Worm (Caenorhabditis elegans): ENCODE results near the gene vha-6.
A peak's percentile ranks its signal among the peaks of the same experiment; 100 is the strongest.

The vha-6 gene

DNA sequence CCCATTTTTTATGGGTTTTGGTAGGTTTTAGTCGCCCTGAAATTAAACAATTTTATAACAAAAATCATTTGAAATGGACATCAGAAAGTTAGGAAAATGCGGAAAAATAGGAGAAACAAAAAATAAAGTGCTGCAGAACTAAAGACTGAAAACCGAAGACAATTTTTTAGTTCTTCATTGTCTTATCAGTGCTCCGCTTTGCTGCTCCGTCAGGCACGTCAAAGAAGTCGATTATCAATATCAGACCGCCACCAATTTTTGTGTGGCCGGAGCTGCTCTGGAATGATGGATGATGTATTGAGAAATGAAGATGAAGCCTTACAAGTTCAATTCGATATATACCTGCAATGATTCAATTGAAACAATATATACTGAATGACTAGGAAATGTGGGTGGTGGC is at the start of gene vha-6:
Gene vha-6, minus strand, starts transcription at position 36 of the 400 bp plus-strand sequence.
- no peak for TF ChIP-seq snpc-1.2 (GFP tag; IDR thresholded peaks at IDR 0.05)
- TF ChIP-seq nhr-237 (tag; optimal IDR thresholded peaks at IDR 0.05): no peak
- peak; percentile 93 for TF ChIP-seq pqm-1 (tag; optimal IDR thresholded peaks at IDR 0.05)
- no peak for TF ChIP-seq daf-16 (GFP tag; optimal IDR thresholded peaks at IDR 0.05)
- TF ChIP-seq daf-16 (tag; optimal IDR thresholded peaks at IDR 0.05): peak; percentile 50
- no peak for TF ChIP-seq F49E8.2 (tag; optimal IDR thresholded peaks at IDR 0.05; ENCODE audit: borderline replicate concordance)
- TF ChIP-seq hlh-11 (tag; optimal IDR thresholded peaks at IDR 0.05): peak; percentile 54
- TF ChIP-seq zip-2 (tag; optimal IDR thresholded peaks at IDR 0.05): no peak
- no peak for TF ChIP-seq sdz-12 (GFP tag; optimal IDR thresholded peaks at IDR 0.05)
- TF ChIP-seq dve-1 (tag; optimal IDR thresholded peaks at IDR 0.05; ENCODE audit: insufficient read depth): peak; percentile 39
- no peak for TF ChIP-seq zag-1 (tag; optimal IDR thresholded peaks at IDR 0.05)
- peak; percentile 58 for TF ChIP-seq nhr-28 (tag; optimal IDR thresholded peaks at IDR 0.05)
- TF ChIP-seq mep-1 (tag; optimal IDR thresholded peaks at IDR 0.05): peak; percentile 2
- no peak for TF ChIP-seq nhr-76 (tag; optimal IDR thresholded peaks at IDR 0.05)
- TF ChIP-seq dmd-6 (GFP tag; IDR thresholded peaks at IDR 0.05): peak; percentile 67
- no peak for TF ChIP-seq nhr-10 (tag; optimal IDR thresholded peaks at IDR 0.05)
- no peak for TF ChIP-seq ceh-62 (tag; optimal IDR thresholded peaks at IDR 0.05)
- no peak for TF ChIP-seq Y48G9A.11 (GFP tag; IDR thresholded peaks at IDR 0.05)
- peak; percentile 48 for TF ChIP-seq nhr-77 (tag; optimal IDR thresholded peaks at IDR 0.05)

DNA sequence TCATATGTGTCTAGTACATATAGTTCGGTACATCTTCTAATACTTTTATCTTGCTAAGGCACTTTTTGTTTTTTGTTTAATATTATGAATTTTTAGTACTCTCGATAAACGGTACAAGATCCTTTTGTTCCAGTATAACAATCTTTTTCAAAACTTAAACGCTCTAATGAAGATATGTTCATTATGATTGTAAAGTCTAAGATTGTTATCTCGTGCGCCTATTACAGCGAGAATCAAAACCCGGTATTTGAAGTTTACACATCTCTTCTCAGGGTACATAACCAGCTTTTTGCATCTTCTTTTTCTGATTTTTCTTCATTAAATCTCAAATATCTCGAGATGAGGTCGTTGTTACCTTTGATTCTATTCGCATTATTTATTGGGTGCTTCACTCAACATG is 49.7 kb upstream of the vha-6 start, which contains the start of gene B0334.13:
Gene B0334.13, plus strand, starts transcription at position 301 of the 400 bp plus-strand sequence.
- TF ChIP-seq mdl-1 (tag; optimal IDR thresholded peaks at IDR 0.05): no peak
- TF ChIP-seq unc-62 (GFP tag; optimal IDR thresholded peaks at IDR 0.05 in 1 of 2): peak in 1 of 2 experiments; percentile 21
- TF ChIP-seq unc-62 (tag; optimal IDR thresholded peaks at IDR 0.05): no peak

- TF ChIP-seq lin-39 (tag; optimal IDR thresholded peaks at IDR 0.05) (no peak), dve-1 (tag; optimal IDR thresholded peaks at IDR 0.05; ENCODE audit: insufficient read depth) (peak; percentile 12)
Measured at ce11 chrII:11486698-11487234, 48.5 kb upstream of the vha-6 start, which contains the start of gene ttr-18. ttr-18 (minus strand) TSS chrII:11486748.

ce11 chrII:11485200-11485599 is 46.9 kb upstream of the vha-6 start, which contains the start of gene twk-5:
twk-5 (minus strand) TSS chrII:11485300.
- TF ChIP-seq ama-1 (optimal IDR thresholded peaks at IDR 0.05) (peak; percentile 73), lin-13 (GFP tag; optimal IDR thresholded peaks at IDR 0.05) (no peak)

ce11 chrII:11484600-11484999 is 46.3 kb upstream of the vha-6 start:
- TF ChIP-seq php-3 (GFP tag; IDR thresholded peaks at IDR 0.05) (peak; percentile 79), lir-3 (tag; optimal IDR thresholded peaks at IDR 0.05) (peak; percentile 87), fos-1 (tag; optimal IDR thresholded peaks at IDR 0.05) (no peak), nhr-25 (tag; optimal IDR thresholded peaks at IDR 0.05; ENCODE audit: borderline replicate concordance, insufficient read depth) (peak; percentile 44), aly-2 (tag; optimal IDR thresholded peaks at IDR 0.05) (no peak), hmg-1.1 (GFP tag; IDR thresholded peaks at IDR 0.05) (peak; percentile 95), rbr-2 (tag; optimal IDR thresholded peaks at IDR 0.05) (peak; percentile 87), gei-8 (GFP tag; optimal IDR thresholded peaks at IDR 0.05) (peak; percentile 84), nhr-237 (tag; optimal IDR thresholded peaks at IDR 0.05) (no peak), mdt-29 (GFP tag; IDR thresholded peaks at IDR 0.05) (peak; percentile 87), nhr-102 (tag; optimal IDR thresholded peaks at IDR 0.05) (peak; percentile 75), duxl-1 (tag; optimal IDR thresholded peaks at IDR 0.05; ENCODE audit: poor library complexity) (peak; percentile 72), ces-1 (GFP tag; optimal IDR thresholded peaks at IDR 0.05) (no peak), ztf-7 (tag; optimal IDR thresholded peaks at IDR 0.05) (no peak), R02D3.7 (tag; optimal IDR thresholded peaks at IDR 0.05) (peak; percentile 15), lin-38 (GFP tag; IDR thresholded peaks at IDR 0.05) (peak; percentile 88), nhr-76 (tag; optimal IDR thresholded peaks at IDR 0.05) (no peak), Y48G9A.11 (GFP tag; IDR thresholded peaks at IDR 0.05) (peak; percentile 78), madf-9 (GFP tag; conservative IDR thresholded peaks at IDR 0.05) (peak; percentile 94), saeg-2 (GFP tag; IDR thresholded peaks at IDR 0.05) (peak; percentile 93), ctbp-1 (GFP tag; IDR thresholded peaks at IDR 0.05) (peak; percentile 95), ZK546.5 (tag; optimal IDR thresholded peaks at IDR 0.05) (no peak), vab-7 (GFP tag; IDR thresholded peaks at IDR 0.05) (peak; percentile 98), zag-1 (tag; optimal IDR thresholded peaks at IDR 0.05) (no peak)

Data from whole organism, L4 larva.